Worm (Caenorhabditis elegans) whole organism, L3 larva: ENCODE data around the gene flh-2.
A peak's percentile ranks its signal among the peaks of the same experiment; 100 is the strongest.

ENCODE experiments used
- ZK546.5 ChIP-seq: sonication (generic microtip); optimal IDR thresholded peaks from 2 replicates; lab custom pipeline; 2017; ENCODE audit warnings: missing biosample characterization, missing genetic modification characterization
- aly-2 ChIP-seq: fragments of 150-350 bp; optimal IDR thresholded peaks from 2 replicates; lab custom pipeline; 2014; ENCODE audit warnings: missing biosample characterization, missing genetic modification characterization
- daf-12 ChIP-seq: fragments of 150-350 bp; optimal IDR thresholded peaks from 2 replicates; lab custom pipeline; 2014; ENCODE audit warnings: missing biosample characterization, missing genetic modification reagents, missing genetic modification characterization
- egl-5 ChIP-seq: fragments of 150-350 bp; optimal IDR thresholded peaks from 2 replicates; lab custom pipeline; 2017; ENCODE audit warnings: missing biosample characterization, missing genetic modification reagents, missing genetic modification characterization, inconsistent platforms
- elt-1 ChIP-seq: fragments of 150-350 bp; optimal IDR thresholded peaks from 2 replicates; lab custom pipeline; 2014; ENCODE audit warnings: missing biosample characterization, missing genetic modification characterization
- elt-2 ChIP-seq: sonication (generic microtip); optimal IDR thresholded peaks from 2 replicates; lab custom pipeline; 2016; ENCODE audit warnings: missing genetic modification reagents, mild to moderate bottlenecking, missing genetic modification characterization, missing compliant biosample characterization
- elt-3 ChIP-seq, 3 experiments: fragments of 150-350 bp in 1 of 3; sonication (generic microtip) in 2 of 3; optimal IDR thresholded peaks; 2 replicates in 2 of 3; 4 replicates in 1 of 3; lab custom pipeline; 2014 to 2017; ENCODE audit warnings: missing biosample characterization in 3 of 3, missing genetic modification characterization in 3 of 3
- eor-1 ChIP-seq, 2 experiments: fragments of 150-350 bp; optimal IDR thresholded peaks; 2 replicates each; lab custom pipeline; 2014 to 2018; ENCODE audit warnings: missing biosample characterization in 2 of 2, missing genetic modification characterization in 2 of 2
- fkh-10 ChIP-seq: sonication (generic microtip); optimal IDR thresholded peaks from 2 replicates; lab custom pipeline; 2017; ENCODE audit warnings: missing biosample characterization, missing genetic modification reagents, missing genetic modification characterization
- fkh-2 ChIP-seq: fragments of 150-350 bp; optimal IDR thresholded peaks from 2 replicates; lab custom pipeline; 2014; ENCODE audit warnings: missing biosample characterization, missing genetic modification reagents, missing genetic modification characterization
- jun-1 ChIP-seq: fragments of 150-350 bp; optimal IDR thresholded peaks from 2 replicates; lab custom pipeline; 2014; ENCODE audit warnings: missing biosample characterization, missing genetic modification reagents, missing genetic modification characterization
- lsy-12 ChIP-seq: sonication (generic microtip); optimal IDR thresholded peaks from 2 replicates; lab custom pipeline; 2016; ENCODE audit warnings: mild to moderate bottlenecking, missing genetic modification characterization, missing compliant biosample characterization
- nfya-1 ChIP-seq: sonication (generic microtip); optimal IDR thresholded peaks from 2 replicates; lab custom pipeline; 2017; ENCODE audit warnings: missing genetic modification characterization, mild to moderate bottlenecking, missing compliant biosample characterization, antibody characterized with exemption, moderate library complexity; ENCODE audit not compliant: insufficient read depth
- nhr-23 ChIP-seq: fragments of 150-350 bp; optimal IDR thresholded peaks from 2 replicates; lab custom pipeline; 2014; ENCODE audit warnings: missing biosample characterization, missing genetic modification reagents, missing genetic modification characterization
- nhr-43 ChIP-seq: sonication (generic microtip); optimal IDR thresholded peaks from 2 replicates; lab custom pipeline; 2016; ENCODE audit warnings: mild to moderate bottlenecking, missing genetic modification characterization, missing compliant biosample characterization; ENCODE audit not compliant: poor library complexity, severe bottlenecking
- nhr-67 ChIP-seq: fragments of 150-350 bp; optimal IDR thresholded peaks from 2 replicates; lab custom pipeline; 2014; ENCODE audit warnings: missing biosample characterization, missing genetic modification characterization
- nhr-76 ChIP-seq: fragments of 150-350 bp; sonication (generic microtip); optimal IDR thresholded peaks from 5 replicates; lab custom pipeline; 2014; ENCODE audit warnings: missing biosample characterization, missing genetic modification characterization
- skn-1 ChIP-seq: fragments of 150-350 bp; optimal IDR thresholded peaks from 2 replicates; lab custom pipeline; 2014; ENCODE audit warnings: missing biosample characterization, missing genetic modification characterization
- snpc-4 ChIP-seq: fragments of 150-350 bp; optimal IDR thresholded peaks from 2 replicates; lab custom pipeline; 2014; ENCODE audit warnings: missing biosample characterization, missing genetic modification characterization
- tbx-2 ChIP-seq: sonication (generic microtip); optimal IDR thresholded peaks from 2 replicates; lab custom pipeline; 2016; ENCODE audit warnings: mild to moderate bottlenecking, missing genetic modification characterization, missing compliant biosample characterization
- unc-62 ChIP-seq: fragments of 150-350 bp; sonication (generic microtip); optimal IDR thresholded peaks from 4 replicates; lab custom pipeline; 2014; ENCODE audit warnings: missing biosample characterization, missing genetic modification reagents, missing genetic modification characterization

Gene flh-2

ce11 chrIII:4998956-4999425 is 47.1 kb downstream of the flh-2 start, which contains the start of gene smcr-8:
Gene smcr-8, plus strand, starts transcription at chrIII:4999375.
- peak; percentile 5 for TF ChIP-seq nfya-1 (tag; lab: Kevin White, UChicago)
- peak; percentile 2 for TF ChIP-seq snpc-4 (tag; lab: Kevin White, UChicago)
- no peak for TF ChIP-seq lsy-12

ce11 chrIII:5002231-5002630 is 50.3 kb downstream of the flh-2 start, which contains the start of gene R144.10:
Gene R144.10, minus strand, starts transcription at chrIII:5002331.
- no peak for TF ChIP-seq ZK546.5 (tag; lab: Kevin White, UChicago)
- no peak for TF ChIP-seq nhr-23 (tag; lab: Kevin White, UChicago)
- TF ChIP-seq unc-62 (GFP tag; lab: Kevin White, UChicago), result no peak

- TF ChIP-seq nhr-43 (tag; lab: Kevin White, UChicago), result no peak
- TF ChIP-seq elt-3 (tag; optimal IDR thresholded peaks at IDR 0.05; lab: Kevin White, UChicago), result no peak
- no peak for TF ChIP-seq elt-1 (tag; lab: Kevin White, UChicago)
- no peak for TF ChIP-seq aly-2 (tag; lab: Kevin White, UChicago)
- no peak for TF ChIP-seq nhr-23 (tag; lab: Kevin White, UChicago)
- no peak for TF ChIP-seq tbx-2
- no peak for TF ChIP-seq eor-1 (tag; optimal IDR thresholded peaks at IDR 0.05; lab: Kevin White, UChicago)
- no peak for TF ChIP-seq daf-12 (tag; lab: Kevin White, UChicago)
- TF ChIP-seq fkh-2 (tag; lab: Kevin White, UChicago), result no peak
- TF ChIP-seq nhr-67, result no peak
- TF ChIP-seq egl-5 (tag; lab: Kevin White, UChicago), result no peak
- no peak for TF ChIP-seq skn-1
- no peak for TF ChIP-seq nhr-76
- no peak for TF ChIP-seq elt-2 (tag; lab: Kevin White, UChicago)
- TF ChIP-seq fkh-10 (GFP tag; lab: Kevin White, UChicago), result no peak
- TF ChIP-seq jun-1 (tag; lab: Kevin White, UChicago), result no peak
- TF ChIP-seq, all 47 proteins: peak for 0
These were observed 52.7 kb downstream of the flh-2 start, which contains the start of gene R144.6 for ce11 chrIII:5004621-5005020. Gene R144.6, minus strand, starts transcription at chrIII:5004721.
